Worm (Caenorhabditis elegans) whole organism, midembryonic: ENCODE measurements around the gene fbxb-58.

Experiments used
- T22C8.4 ChIP-seq: fragments of 200-800 bp; sonication (Bioruptor generic); IDR thresholded peaks from 2 replicates; pipeline ENCODE4 v1.3.6; 2022; ENCODE audit warnings: missing genetic modification characterization, missing compliant biosample characterization
- cog-1 ChIP-seq: sonication (generic microtip); optimal IDR thresholded peaks from 2 replicates; lab custom pipeline; 2016; ENCODE audit warnings: missing genetic modification characterization, missing compliant biosample characterization
- flt-1 ChIP-seq: fragments of 200-800 bp; sonication (Bioruptor generic); IDR thresholded peaks from 2 replicates; pipeline ENCODE4 v1.3.6; 2022; ENCODE audit warnings: missing genetic modification characterization, missing compliant biosample characterization
- klf-2 ChIP-seq: fragments of 200-800 bp; sonication (Bioruptor generic); conservative IDR thresholded peaks from 2 replicates; pipeline ENCODE4 v1.3.6; 2022; ENCODE audit warnings: missing genetic modification reagents, missing genetic modification characterization, missing compliant biosample characterization
- med-1 ChIP-seq: sonication (generic microtip); optimal IDR thresholded peaks from 2 replicates; lab custom pipeline; 2017; ENCODE audit warnings: missing genetic modification characterization, mild to moderate bottlenecking, missing compliant biosample characterization, antibody characterized with exemption, missing genetic modification reagents; ENCODE audit not compliant: insufficient read depth
- ref-1 ChIP-seq: fragments of 200-800 bp; sonication (Bioruptor generic); conservative IDR thresholded peaks from 2 replicates; pipeline ENCODE4 v1.3.6; 2022; ENCODE audit warnings: missing genetic modification reagents, missing genetic modification characterization, missing compliant biosample characterization
- tab-1 ChIP-seq: fragments of 200-800 bp; sonication (Bioruptor generic); IDR thresholded peaks from 2 replicates; pipeline ENCODE4 v1.3.6; 2022; ENCODE audit warnings: missing genetic modification characterization, missing compliant biosample characterization
- ztf-23 ChIP-seq: fragments of 200-800 bp; sonication (Bioruptor generic); IDR thresholded peaks from 2 replicates; pipeline ENCODE4 v1.3.6; 2022; ENCODE audit warnings: missing genetic modification reagents, missing genetic modification characterization, missing compliant biosample characterization
- ztf-29 ChIP-seq: fragments of 200-800 bp; sonication (Bioruptor generic); IDR thresholded peaks from 2 replicates; pipeline ENCODE4 v1.3.6; 2022; ENCODE audit warnings: missing genetic modification reagents, missing genetic modification characterization, missing compliant biosample characterization

The fbxb-58 gene

DNA sequence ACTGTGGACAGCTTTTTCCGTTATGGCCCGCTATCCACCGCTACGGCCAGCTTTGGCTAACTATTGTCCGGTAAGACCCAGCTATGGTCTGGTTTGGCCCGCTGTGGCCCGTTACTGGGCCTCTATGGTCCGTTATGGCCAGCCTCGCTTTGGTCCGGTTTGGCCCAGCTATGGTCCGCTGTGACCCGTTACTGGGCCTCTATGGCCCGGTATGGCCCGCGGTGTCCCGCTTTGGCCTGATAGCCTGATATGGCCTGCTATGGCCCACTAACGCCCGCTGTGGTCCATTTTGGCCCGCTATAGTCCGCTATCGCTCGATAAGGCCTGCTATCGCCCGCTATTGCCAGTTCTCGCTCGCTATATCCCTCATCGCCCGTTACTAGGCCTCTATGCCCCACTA lies 25.4 kb upstream of the fbxb-58 start:
- TF ChIP-seq T22C8.4 (GFP tag; lab: Robert Waterston, UW) (no peak), ztf-29 (GFP tag; lab: Robert Waterston, UW) (no peak), flt-1 (GFP tag; lab: Robert Waterston, UW) (no peak), ref-1 (no peak)

DNA sequence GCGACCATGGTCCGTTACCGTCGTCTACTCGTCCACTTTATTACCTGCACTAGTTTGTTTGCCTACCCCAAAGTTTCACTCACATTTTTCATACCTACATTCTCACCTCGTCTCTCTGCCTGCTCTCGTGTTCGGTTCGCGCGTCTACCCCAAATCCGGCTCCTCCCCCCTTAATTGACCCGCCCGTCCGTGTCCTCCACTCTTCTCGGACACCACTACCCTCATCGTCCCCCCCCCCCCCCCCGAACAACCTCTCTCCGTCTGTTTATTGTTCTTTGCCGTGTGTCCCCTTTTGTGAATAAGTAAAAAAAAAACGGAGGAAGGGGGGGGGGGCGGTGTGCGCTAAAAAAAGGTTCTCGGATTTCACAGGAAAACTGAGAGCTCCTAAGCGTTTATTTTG lies 24.9 kb upstream of the fbxb-58 start:
- TF ChIP-seq cog-1 (tag; lab: Kevin White, UChicago) = no peak
- no peak for TF ChIP-seq klf-2 (GFP tag; lab: Robert Waterston, UW)

DNA sequence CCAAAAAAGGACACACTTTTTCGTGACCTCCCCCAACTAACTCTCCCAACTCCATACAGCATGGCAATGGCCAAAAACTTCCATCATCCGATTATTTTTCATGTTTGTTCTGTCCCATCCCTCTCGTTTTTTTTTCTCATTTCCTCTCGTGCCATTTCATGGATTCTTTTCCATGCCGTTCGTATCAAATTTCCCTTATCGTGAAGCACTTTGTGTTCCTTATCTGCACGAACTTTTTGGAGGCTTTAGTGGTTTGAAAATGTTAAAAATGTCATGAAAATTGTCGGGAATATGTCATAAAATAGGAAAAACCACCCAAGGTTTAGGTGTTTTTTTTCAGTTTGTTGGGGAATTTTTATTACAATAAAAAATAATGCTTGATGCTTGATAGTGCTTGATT lies 24.2 kb upstream of the fbxb-58 start:
- TF ChIP-seq ztf-29 (GFP tag; lab: Robert Waterston, UW) (no peak), T22C8.4 (GFP tag; lab: Robert Waterston, UW) (no peak)

DNA sequence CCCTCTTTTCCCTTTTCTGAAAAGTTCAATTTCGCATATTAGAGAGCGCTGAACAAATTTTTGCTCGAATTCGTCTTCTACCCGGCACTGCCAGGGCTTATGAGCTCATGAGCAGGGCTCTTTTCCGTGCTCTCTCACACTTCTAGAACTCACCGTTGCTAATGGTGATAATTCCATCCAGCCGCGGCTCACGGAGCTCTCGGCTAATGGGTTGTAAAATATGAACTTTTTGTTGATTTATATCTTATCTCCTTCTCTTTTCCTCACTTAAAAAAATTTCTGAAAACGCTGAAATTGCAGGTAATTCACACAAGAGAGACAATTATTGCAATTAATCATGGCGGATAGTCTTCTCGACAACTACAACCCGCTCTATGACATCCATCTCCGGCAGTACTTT lies 23.3 kb upstream of the fbxb-58 start, which contains the start of gene H11E01.3:
TSS of gene H11E01.3 (plus strand) at position 301 of the 400 bp plus-strand sequence.
- TF ChIP-seq ztf-23 (GFP tag; lab: Robert Waterston, UW) (no peak), cog-1 (tag; lab: Kevin White, UChicago) (no peak), flt-1 (GFP tag; lab: Robert Waterston, UW) (no peak), ztf-29 (GFP tag; lab: Robert Waterston, UW) (no peak), tab-1 (GFP tag; lab: Robert Waterston, UW) (no peak), T22C8.4 (GFP tag; lab: Robert Waterston, UW) (no peak), med-1 (no peak), ref-1 (no peak), klf-2 (GFP tag; lab: Robert Waterston, UW) (no peak)

DNA sequence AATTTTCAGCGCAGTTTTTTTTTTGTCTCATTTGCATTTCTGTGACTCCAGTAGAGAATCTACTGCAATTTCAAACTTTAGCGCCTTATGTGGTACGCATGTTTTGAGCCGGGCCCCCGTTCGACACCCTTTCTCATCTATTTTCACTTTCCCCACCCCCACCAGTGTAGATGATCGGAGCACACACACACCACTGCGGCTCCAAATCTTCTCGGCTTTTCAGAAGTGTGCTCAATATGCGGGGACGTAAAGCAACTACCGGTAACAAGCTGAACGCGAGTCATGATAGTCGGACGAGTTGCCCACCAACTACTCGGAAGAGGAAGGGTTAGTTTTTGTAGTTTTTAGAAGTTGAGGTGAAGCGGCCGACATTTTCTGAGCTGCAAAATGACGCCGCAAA lies 15.0 kb upstream of the fbxb-58 start:
- TF ChIP-seq T22C8.4 (GFP tag; lab: Robert Waterston, UW) (no peak), med-1 (no peak), ztf-23 (GFP tag; lab: Robert Waterston, UW) (no peak), tab-1 (GFP tag; lab: Robert Waterston, UW) (no peak), ztf-29 (GFP tag; lab: Robert Waterston, UW) (no peak), cog-1 (tag; lab: Kevin White, UChicago) (no peak), ref-1 (no peak), flt-1 (GFP tag; lab: Robert Waterston, UW) (no peak), klf-2 (GFP tag; lab: Robert Waterston, UW) (no peak)

DNA sequence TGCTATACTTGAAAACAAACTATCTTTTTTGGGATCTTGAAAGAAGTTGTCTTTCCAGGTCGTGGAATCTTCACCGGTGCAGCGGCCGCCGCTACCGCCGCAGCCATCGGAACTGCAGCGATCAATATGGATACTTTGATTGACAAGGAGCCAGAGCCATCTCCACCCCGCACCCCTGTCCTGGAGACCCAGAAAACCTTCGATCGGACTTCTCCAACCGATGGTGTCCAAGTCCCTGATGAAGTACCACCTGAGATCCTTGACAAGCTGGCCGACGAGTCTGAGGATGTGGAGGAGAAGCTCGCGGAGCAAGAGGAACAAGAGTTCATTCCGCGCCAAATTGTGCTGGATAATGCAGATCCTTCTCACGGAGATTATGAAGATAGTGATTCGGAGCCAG lies 14.1 kb upstream of the fbxb-58 start:
- TF ChIP-seq ref-1 (no peak), flt-1 (GFP tag; lab: Robert Waterston, UW) (no peak), T22C8.4 (GFP tag; lab: Robert Waterston, UW) (no peak), tab-1 (GFP tag; lab: Robert Waterston, UW) (no peak), klf-2 (GFP tag; lab: Robert Waterston, UW) (no peak), ztf-23 (GFP tag; lab: Robert Waterston, UW) (no peak), cog-1 (tag; lab: Kevin White, UChicago) (no peak), ztf-29 (GFP tag; lab: Robert Waterston, UW) (no peak), med-1 (no peak)

DNA sequence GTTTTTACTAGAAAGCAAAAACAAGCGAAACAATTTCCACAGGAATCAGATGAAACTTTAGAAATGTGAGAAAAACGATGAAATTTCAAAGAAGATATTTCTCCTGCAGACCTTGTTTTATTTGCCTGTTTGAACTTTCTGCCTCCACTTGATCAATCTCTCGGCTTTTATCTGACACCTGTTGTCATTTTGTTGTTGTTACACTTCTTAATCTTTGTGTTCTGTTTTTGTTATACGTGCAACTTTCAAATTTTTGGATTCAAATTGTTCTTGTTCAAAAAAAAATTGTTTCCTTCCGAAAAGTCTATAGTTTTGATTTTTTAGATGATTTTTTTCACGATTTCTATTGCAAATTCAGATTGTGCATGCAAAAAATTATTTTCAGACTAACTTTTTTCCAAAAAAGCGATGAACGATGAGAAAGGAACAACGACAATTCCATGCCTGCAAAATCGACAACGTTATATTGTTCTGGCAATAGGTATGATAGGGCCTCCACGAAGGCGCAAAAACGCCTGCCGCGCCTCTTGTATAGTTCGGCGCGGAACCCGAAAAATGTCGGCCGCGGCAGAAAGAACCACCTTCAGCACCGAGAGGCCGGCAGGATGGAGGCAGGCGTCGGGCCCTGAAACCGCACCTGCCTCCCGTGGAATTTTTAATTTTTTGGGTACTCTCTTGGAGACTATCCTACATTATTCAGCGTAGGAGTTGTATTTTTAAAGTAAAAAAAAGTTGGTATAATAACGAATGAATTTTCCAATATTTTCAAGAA lies 7.1 kb upstream of the fbxb-58 start, which contains the start of gene H11E01.2:
TSS of gene H11E01.2 (plus strand) at position 380 of the 772 bp plus-strand sequence.
- TF ChIP-seq tab-1 (GFP tag; lab: Robert Waterston, UW) (no peak), ref-1 (no peak), ztf-23 (GFP tag; lab: Robert Waterston, UW) (no peak), klf-2 (GFP tag; lab: Robert Waterston, UW) (no peak), cog-1 (tag; lab: Kevin White, UChicago) (no peak), flt-1 (GFP tag; lab: Robert Waterston, UW) (no peak), ztf-29 (GFP tag; lab: Robert Waterston, UW) (no peak), T22C8.4 (GFP tag; lab: Robert Waterston, UW) (no peak), med-1 (no peak)

DNA sequence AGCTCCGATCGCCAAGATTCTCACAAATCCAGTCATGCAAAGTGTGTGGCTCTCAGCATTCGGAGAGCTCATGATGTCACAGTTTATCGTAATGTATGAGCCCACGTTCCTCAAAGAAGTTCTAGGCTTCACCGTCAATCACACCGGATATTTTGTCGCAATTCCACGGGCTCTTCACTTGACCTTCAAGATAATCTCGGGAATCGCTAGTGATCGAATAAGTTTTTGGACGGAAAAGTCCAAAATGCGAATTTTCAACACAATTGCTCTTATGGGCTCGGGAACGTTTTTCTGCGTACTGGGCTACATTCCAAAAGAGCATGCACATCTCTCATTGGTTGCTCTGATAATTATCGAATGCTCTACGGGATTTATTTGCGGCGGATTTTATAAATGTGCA lies 4.9 kb upstream of the fbxb-58 start:
- TF ChIP-seq med-1 = no peak

DNA sequence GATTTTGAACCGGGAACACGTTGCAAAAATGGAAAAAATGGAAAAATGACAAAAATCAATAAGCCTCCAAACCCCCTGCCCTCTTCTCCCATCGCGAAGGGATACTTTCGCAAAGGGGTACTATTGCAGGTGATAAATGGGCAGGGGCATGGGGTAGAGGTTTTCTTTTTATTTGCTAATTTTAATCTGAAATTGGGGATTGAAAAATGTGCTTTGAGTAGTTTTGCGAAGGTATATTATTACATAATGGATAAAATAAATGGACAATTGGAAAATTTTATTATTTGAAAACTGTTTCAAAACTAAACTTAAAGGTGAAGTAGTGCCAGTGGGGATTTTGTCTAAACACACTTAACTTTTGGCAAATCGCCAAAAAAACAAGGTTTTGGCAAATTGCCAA lies 924 bp upstream of the fbxb-58 start:
- TF ChIP-seq med-1 = peak; percentile 26
- TF ChIP-seq klf-2 (GFP tag; lab: Robert Waterston, UW) = peak; percentile 67
- no peak for TF ChIP-seq ref-1
- TF ChIP-seq flt-1 (GFP tag; lab: Robert Waterston, UW) = peak; percentile 82
- TF ChIP-seq ztf-29 (GFP tag; lab: Robert Waterston, UW) = no peak
- TF ChIP-seq ztf-23 (GFP tag; lab: Robert Waterston, UW) = peak; percentile 91
- peak; percentile 92 for TF ChIP-seq cog-1 (tag; lab: Kevin White, UChicago)
- no peak for TF ChIP-seq tab-1 (GFP tag; lab: Robert Waterston, UW)
- TF ChIP-seq T22C8.4 (GFP tag; lab: Robert Waterston, UW) = peak; percentile 99

DNA sequence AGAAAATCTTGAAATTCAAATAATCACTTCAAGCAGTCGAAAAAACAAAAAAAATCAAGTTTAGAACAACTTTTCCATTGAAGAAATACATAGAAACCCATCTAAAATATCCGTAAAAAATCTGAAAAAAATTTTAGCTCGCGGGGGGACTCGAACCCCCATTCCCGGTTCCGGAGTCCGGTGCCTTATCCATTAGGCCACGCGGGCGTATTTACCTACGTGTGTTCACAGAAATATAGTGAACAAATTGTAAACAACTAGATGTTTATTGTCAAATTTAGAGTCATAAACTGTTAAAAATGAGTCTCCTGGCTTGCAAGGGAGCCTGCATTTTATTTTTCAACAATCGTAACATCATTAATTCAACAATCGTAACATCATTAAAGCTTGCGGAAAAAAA lies 1.8 kb downstream of the fbxb-58 start:
- TF ChIP-seq flt-1 (GFP tag; lab: Robert Waterston, UW) = no peak
- TF ChIP-seq cog-1 (tag; lab: Kevin White, UChicago) = no peak
- no peak for TF ChIP-seq ztf-29 (GFP tag; lab: Robert Waterston, UW)
- no peak for TF ChIP-seq klf-2 (GFP tag; lab: Robert Waterston, UW)
- no peak for TF ChIP-seq ref-1
- TF ChIP-seq tab-1 (GFP tag; lab: Robert Waterston, UW) = no peak
- no peak for TF ChIP-seq med-1
- no peak for TF ChIP-seq T22C8.4 (GFP tag; lab: Robert Waterston, UW)
- no peak for TF ChIP-seq ztf-23 (GFP tag; lab: Robert Waterston, UW)
